Worm (Caenorhabditis elegans) whole organism, L3 larva: Measurements from ENCODE around the gene ctf-4.

Source experiments
- egl-27 ChIP-seq: sonication (generic microtip); optimal IDR thresholded peaks from 4 replicates; lab custom pipeline; 2017; ENCODE audit warnings: missing biosample characterization, missing genetic modification reagents, missing genetic modification characterization
- elt-2 ChIP-seq: sonication (generic microtip); optimal IDR thresholded peaks from 2 replicates; lab custom pipeline; 2016; ENCODE audit warnings: missing genetic modification reagents, mild to moderate bottlenecking, missing genetic modification characterization, missing compliant biosample characterization
- mdl-1 ChIP-seq: fragments of 150-350 bp; optimal IDR thresholded peaks from 2 replicates; lab custom pipeline; 2014; ENCODE audit warnings: missing biosample characterization, missing genetic modification characterization
- zag-1 ChIP-seq: fragments of 150-350 bp; optimal IDR thresholded peaks from 2 replicates; lab custom pipeline; 2014; ENCODE audit warnings: missing biosample characterization, missing genetic modification characterization

DNA sequence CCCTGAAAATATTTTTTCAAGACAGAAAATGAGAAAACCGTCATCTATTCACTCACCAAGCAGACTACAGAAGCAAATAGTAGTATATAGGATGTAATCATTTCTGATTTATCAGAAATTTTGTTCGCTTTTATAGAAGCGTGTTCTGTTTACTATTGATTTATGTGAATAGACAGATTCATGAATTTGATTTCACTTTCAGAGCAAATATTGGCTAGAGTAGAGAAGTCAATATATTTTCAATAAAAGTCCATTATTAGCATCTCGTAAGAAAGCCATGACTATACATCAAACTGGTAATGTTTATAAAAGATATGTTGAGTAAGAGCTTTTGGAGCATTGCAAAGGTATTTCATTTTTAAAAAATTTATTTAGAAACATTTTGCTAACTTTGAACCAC, 34.1 kb downstream of the ctf-4 start, which contains the start of gene scvp-1:
- TF ChIP-seq egl-27 (tag; lab: Kevin White, UChicago), result no peak
- no peak for TF ChIP-seq mdl-1 (tag; lab: Kevin White, UChicago)
- TF ChIP-seq zag-1 (tag; lab: Kevin White, UChicago), result no peak
- TF ChIP-seq elt-2 (tag; lab: Kevin White, UChicago), result no peak
